Fruit fly (Drosophila melanogaster) whole organism, embryonic: ENCODE results near the gene Zip88E.
A peak's percentile ranks its signal among the peaks of the same experiment; 100 is the strongest.

Source experiments
- CG10274 ChIP-seq: fragments of 200-800 bp; sonication (Bioruptor generic); optimal IDR thresholded peaks from 3 replicates; lab custom pipeline; 2017; ENCODE audit warnings: missing biosample characterization, mild to moderate bottlenecking, missing genetic modification characterization
- CG10654 ChIP-seq: fragments of 200-800 bp; sonication (Bioruptor generic); optimal IDR thresholded peaks from 2 replicates; lab custom pipeline; 2016; ENCODE audit warnings: missing biosample characterization, missing genetic modification characterization
- CG15696 ChIP-seq: fragments of 200-800 bp; sonication (Bioruptor generic); optimal IDR thresholded peaks from 2 replicates; lab custom pipeline; 2019; ENCODE audit warnings: missing biosample characterization, mild to moderate bottlenecking, missing genetic modification characterization, moderate library complexity
- CG1603 ChIP-seq: fragments of 200-800 bp; sonication (Bioruptor generic); optimal IDR thresholded peaks from 2 replicates; lab custom pipeline; 2019; ENCODE audit warnings: missing biosample characterization, mild to moderate bottlenecking, missing genetic modification characterization, moderate library complexity
- CG17359 ChIP-seq: fragments of 200-800 bp; sonication (Bioruptor generic); optimal IDR thresholded peaks from 3 replicates; lab custom pipeline; 2018; ENCODE audit warnings: missing biosample characterization, mild to moderate bottlenecking, missing genetic modification characterization, moderate library complexity
- CG17568 ChIP-seq: fragments of 200-800 bp; sonication (Bioruptor generic); optimal IDR thresholded peaks from 2 replicates; lab custom pipeline; 2018; ENCODE audit warnings: missing biosample characterization, mild to moderate bottlenecking, missing genetic modification characterization, moderate library complexity
- CG17802 ChIP-seq: fragments of 200-800 bp; sonication (Bioruptor generic); optimal IDR thresholded peaks from 2 replicates; lab custom pipeline; 2018; ENCODE audit warnings: missing biosample characterization, mild to moderate bottlenecking, missing genetic modification characterization, moderate library complexity
- CG2120 ChIP-seq: fragments of 200-800 bp; sonication (Bioruptor generic); optimal IDR thresholded peaks from 3 replicates; lab custom pipeline; 2016; ENCODE audit warnings: missing biosample characterization, missing genetic modification characterization
- CG30403 ChIP-seq: fragments of 200-800 bp; sonication (Bioruptor generic); optimal IDR thresholded peaks from 3 replicates; lab custom pipeline; 2016; ENCODE audit warnings: missing biosample characterization, missing genetic modification characterization
- CG31224 ChIP-seq: fragments of 200-800 bp; sonication (Bioruptor generic); IDR thresholded peaks from 2 replicates; pipeline ENCODE4 v1.3.6; 2022; ENCODE audit warnings: missing biosample characterization, missing genetic modification characterization
- CG31441 ChIP-seq: fragments of 200-800 bp; sonication (Bioruptor generic); IDR thresholded peaks from 2 replicates; pipeline ENCODE4 v1.3.6; 2022; ENCODE audit warnings: missing biosample characterization, missing genetic modification characterization
- CG32767 ChIP-seq: fragments of 200-800 bp; sonication (Bioruptor generic); IDR thresholded peaks from 2 replicates; pipeline ENCODE4 v1.3.6; 2022; ENCODE audit warnings: missing biosample characterization, missing genetic modification characterization
- CG34376 ChIP-seq: fragments of 200-800 bp; sonication (Bioruptor generic); optimal IDR thresholded peaks from 2 replicates; lab custom pipeline; 2018; ENCODE audit warnings: missing biosample characterization, mild to moderate bottlenecking, missing genetic modification characterization
- CG4854 ChIP-seq: fragments of 200-800 bp; sonication (Bioruptor generic); optimal IDR thresholded peaks from 2 replicates; lab custom pipeline; 2016; ENCODE audit warnings: missing biosample characterization, missing genetic modification characterization, inconsistent platforms
- CG7271 ChIP-seq: fragments of 200-800 bp; sonication (Bioruptor generic); optimal IDR thresholded peaks from 2 replicates; lab custom pipeline; 2018; ENCODE audit warnings: missing biosample characterization, mild to moderate bottlenecking, missing genetic modification characterization, moderate library complexity
- CG8359 ChIP-seq: fragments of 200-800 bp; sonication (Bioruptor generic); optimal IDR thresholded peaks from 2 replicates; lab custom pipeline; 2017; ENCODE audit warnings: missing biosample characterization, mild to moderate bottlenecking, missing genetic modification characterization, borderline replicate concordance
- CG9437 ChIP-seq: fragments of 200-800 bp; sonication (Bioruptor generic); optimal IDR thresholded peaks from 2 replicates; lab custom pipeline; 2018; ENCODE audit warnings: missing biosample characterization, mild to moderate bottlenecking, missing genetic modification characterization
- CG9817 ChIP-seq: fragments of 200-800 bp; sonication (Bioruptor generic); optimal IDR thresholded peaks from 2 replicates; lab custom pipeline; 2018; ENCODE audit warnings: missing biosample characterization, mild to moderate bottlenecking, missing genetic modification characterization, moderate library complexity
- CoRest ChIP-seq: fragments of 200-800 bp; sonication (Bioruptor generic); optimal IDR thresholded peaks from 3 replicates; lab custom pipeline; 2018; ENCODE audit warnings: missing biosample characterization, mild to moderate bottlenecking, missing genetic modification characterization, moderate library complexity
- D ChIP-seq, 2 experiments: fragments of 200-800 bp in 1 of 2; fragments of >200 bp in 1 of 2; sonication (Bioruptor generic) in 1 of 2; optimal IDR thresholded peaks; 2 replicates in 1 of 2; 3 replicates in 1 of 2; lab custom pipeline; 2017; ENCODE audit warnings: mild to moderate bottlenecking in 1 of 2, missing biosample characterization in 1 of 2, missing genetic modification characterization in 1 of 2, missing genetic modification reagents in 1 of 2
- D19B ChIP-seq: fragments of 200-800 bp; sonication (Bioruptor generic); optimal IDR thresholded peaks from 2 replicates; lab custom pipeline; 2017; ENCODE audit warnings: missing biosample characterization, mild to moderate bottlenecking, missing genetic modification characterization
- E2f2 ChIP-seq: fragments of 200-800 bp; sonication (Bioruptor generic); IDR thresholded peaks from 2 replicates; pipeline ENCODE4 v1.3.6; 2022; ENCODE audit warnings: missing biosample characterization, missing genetic modification characterization
- Ets65A ChIP-seq: fragments of 200-800 bp; sonication (Bioruptor generic); peaks from one replicate; lab custom pipeline; 2016; ENCODE audit warnings: missing biosample characterization, missing genetic modification characterization
- Fer2 ChIP-seq: fragments of 200-800 bp; sonication (Bioruptor generic); optimal IDR thresholded peaks from 2 replicates; lab custom pipeline; 2018; ENCODE audit warnings: missing biosample characterization, mild to moderate bottlenecking, missing genetic modification characterization, moderate library complexity
- HLH54F ChIP-seq: fragments of 200-800 bp; sonication (Bioruptor generic); optimal IDR thresholded peaks from 3 replicates; lab custom pipeline; 2016; ENCODE audit warnings: missing biosample characterization, missing genetic modification characterization
- Hmr ChIP-seq: fragments of 200-800 bp; sonication (Bioruptor generic); optimal IDR thresholded peaks from 3 replicates; lab custom pipeline; 2017; ENCODE audit warnings: mild to moderate bottlenecking, missing biosample characterization, missing genetic modification reagents, missing genetic modification characterization
- Hr3 ChIP-seq: fragments of 200-800 bp; sonication (Bioruptor generic); optimal IDR thresholded peaks from 3 replicates; lab custom pipeline; 2016; ENCODE audit warnings: missing biosample characterization, missing genetic modification characterization
- Ptx1 ChIP-seq: fragments of 200-800 bp; sonication (Bioruptor generic); IDR thresholded peaks from 2 replicates; pipeline ENCODE4 v1.3.6; 2022; ENCODE audit warnings: missing biosample characterization, missing genetic modification characterization
- Six4 ChIP-seq: fragments of 200-800 bp; sonication (Bioruptor generic); optimal IDR thresholded peaks from 2 replicates; lab custom pipeline; 2016; ENCODE audit warnings: missing biosample characterization, missing genetic modification characterization
- Spps ChIP-seq: fragments of 200-800 bp; sonication (Bioruptor generic); optimal IDR thresholded peaks from 2 replicates; lab custom pipeline; 2018; ENCODE audit warnings: missing biosample characterization, mild to moderate bottlenecking, missing genetic modification characterization
- TFAM ChIP-seq: fragments of 200-800 bp; sonication (Bioruptor generic); optimal IDR thresholded peaks from 2 replicates; lab custom pipeline; 2017; ENCODE audit warnings: missing biosample characterization, missing genetic modification characterization, inconsistent platforms
- Tbp ChIP-seq: fragments of >200 bp; optimal IDR thresholded peaks from 2 replicates; lab custom pipeline; 2018; ENCODE audit warnings: missing biosample characterization, missing genetic modification characterization
- ase ChIP-seq: fragments of 200-800 bp; sonication (Bioruptor generic); IDR thresholded peaks from 3 replicates; pipeline ENCODE4 v1.3.6; 2022; ENCODE audit warnings: missing biosample characterization, missing genetic modification characterization
- az2 ChIP-seq: fragments of 200-800 bp; sonication (Bioruptor generic); optimal IDR thresholded peaks from 3 replicates; lab custom pipeline; 2016; ENCODE audit warnings: missing biosample characterization, missing genetic modification characterization
- bigmax ChIP-seq: fragments of 200-800 bp; sonication (Bioruptor generic); optimal IDR thresholded peaks from 2 replicates; lab custom pipeline; 2018; ENCODE audit warnings: missing biosample characterization, mild to moderate bottlenecking, missing genetic modification characterization
- ci ChIP-seq: fragments of 200-800 bp; sonication (Bioruptor generic); IDR thresholded peaks from 3 replicates; pipeline ENCODE4 v1.3.6; 2022; ENCODE audit warnings: missing biosample characterization, missing genetic modification characterization
- crp ChIP-seq, 2 experiments: fragments of 200-800 bp; sonication (Bioruptor generic); optimal IDR thresholded peaks; 2 replicates in 1 of 2; 3 replicates in 1 of 2; lab custom pipeline; 2017; ENCODE audit warnings: missing biosample characterization in 2 of 2, missing genetic modification characterization in 2 of 2, mild to moderate bottlenecking in 1 of 2, moderate library complexity in 1 of 2
- exex ChIP-seq: fragments of 200-800 bp; sonication (Bioruptor generic); optimal IDR thresholded peaks from 4 replicates; lab custom pipeline; 2018; ENCODE audit warnings: missing biosample characterization, mild to moderate bottlenecking, missing genetic modification characterization, moderate library complexity
- kay ChIP-seq: fragments of 200-800 bp; sonication (Bioruptor generic); optimal IDR thresholded peaks from 2 replicates; lab custom pipeline; 2016; ENCODE audit warnings: missing biosample characterization, missing genetic modification characterization
- nau ChIP-seq: fragments of 200-800 bp; sonication (Bioruptor generic); optimal IDR thresholded peaks from 3 replicates; lab custom pipeline; 2017; ENCODE audit warnings: missing biosample characterization, mild to moderate bottlenecking, missing genetic modification characterization, missing genetic modification reagents
- nmo ChIP-seq: fragments of 200-800 bp; sonication (Bioruptor generic); optimal IDR thresholded peaks from 2 replicates; lab custom pipeline; 2018; ENCODE audit warnings: missing biosample characterization, mild to moderate bottlenecking, missing genetic modification characterization, moderate library complexity
- otp ChIP-seq: fragments of 200-800 bp; sonication (Bioruptor generic); IDR thresholded peaks from 3 replicates; pipeline ENCODE4, ENCODE4 v1.3.6; 2022; ENCODE audit warnings: missing biosample characterization, missing genetic modification characterization
- pan ChIP-seq, 4 experiments: fragments of >200 bp in 3 of 4; fragments of 200-800 bp in 1 of 4; sonication (Bioruptor generic) in 1 of 4; optimal IDR thresholded peaks in 3 of 4; IDR thresholded peaks in 1 of 4; 2 replicates each; pipeline versions ENCODE4 v1.3.6 to Lab custom; 2017 to 2022; ENCODE audit warnings: missing biosample characterization in 2 of 4, missing genetic modification characterization in 2 of 4, mixed read lengths in 1 of 4
- salm ChIP-seq: fragments of 200-800 bp; sonication (Bioruptor generic); optimal IDR thresholded peaks from 2 replicates; lab custom pipeline; 2018; ENCODE audit warnings: missing biosample characterization, mild to moderate bottlenecking, missing genetic modification characterization
- sens ChIP-seq: fragments of 200-800 bp; sonication (Bioruptor generic); peaks from one replicate; lab custom pipeline; 2016; ENCODE audit warnings: missing biosample characterization, missing genetic modification characterization
- yki ChIP-seq: fragments of >200 bp; optimal IDR thresholded peaks from 3 replicates; lab custom pipeline; 2018
- zf30C ChIP-seq: fragments of 200-800 bp; sonication (Bioruptor generic); optimal IDR thresholded peaks from 3 replicates; lab custom pipeline; 2018; ENCODE audit warnings: missing biosample characterization, mild to moderate bottlenecking, missing genetic modification characterization

Zip88E gene

dm6 chr3R:15280619-15281334, 12.3 kb downstream of the Zip88E start (continued):
- peak; percentile 40 for TF ChIP-seq CG9817 (tag; lab: Kevin White, UChicago)
- no peak for TF ChIP-seq CG10274 (GFP tag; lab: Kevin White, UChicago)
- TF ChIP-seq TFAM (GFP tag; lab: Kevin White, UChicago) = no peak
- peak in 1 of 2 experiments; percentile 2 for TF ChIP-seq crp (GFP tag; optimal IDR thresholded peaks at IDR 0.05; lab: Kevin White, UChicago)
- TF ChIP-seq nmo (GFP tag; lab: Kevin White, UChicago) = peak; percentile 90
- peak; percentile 8 for TF ChIP-seq D19B (GFP tag; lab: Kevin White, UChicago)
- no peak for TF ChIP-seq pan (optimal IDR thresholded peaks at IDR 0.05; lab: Kevin White, UChicago)
- peak in 1 of 2 experiments; percentile 12 for TF ChIP-seq pan (GFP tag; optimal IDR thresholded peaks at IDR 0.05 in 1 of 2, IDR thresholded peaks at IDR 0.05 in 1 of 2)
- TF ChIP-seq Ets65A (GFP tag; lab: Kevin White, UChicago) = peak; percentile 73
- TF ChIP-seq CG9437 (GFP tag; lab: Kevin White, UChicago) = peak; percentile 77
- TF ChIP-seq CoRest (tag; lab: Kevin White, UChicago) = peak; percentile 88
- peak; percentile 16 for TF ChIP-seq CG7271 (tag; lab: Kevin White, UChicago)
- peak; percentile 32 for TF ChIP-seq CG2120 (GFP tag; lab: Kevin White, UChicago)
- TF ChIP-seq CG31224 = 0 out of 2 replicates have a peak, but pooled peaks have one; percentile 4
- TF ChIP-seq CG15696 (tag; lab: Kevin White, UChicago) = peak; percentile 54
- peak; percentile 44 for TF ChIP-seq Spps (tag; lab: Kevin White, UChicago)
- peak; percentile 12 for TF ChIP-seq CG1603 (tag; lab: Kevin White, UChicago)
- TF ChIP-seq az2 (GFP tag; lab: Kevin White, UChicago) = peak; percentile 79
- TF ChIP-seq CG32767 (GFP tag; lab: Robert Waterston, UW) = peak; percentile 40; the same call in 1 of the 2 replicates
- peak; percentile 59 for TF ChIP-seq CG10654 (GFP tag; lab: Kevin White, UChicago)
- peak; percentile 74 for TF ChIP-seq Six4 (GFP tag; lab: Kevin White, UChicago)
- TF ChIP-seq Fer2 (tag; lab: Kevin White, UChicago) = no peak
- TF ChIP-seq Tbp (GFP tag; lab: Kevin White, UChicago) = no peak
- peak; percentile 31 for TF ChIP-seq salm (tag; lab: Kevin White, UChicago)
- no peak for TF ChIP-seq CG34376 (GFP tag; lab: Kevin White, UChicago)
- TF ChIP-seq Hmr (GFP tag; lab: Kevin White, UChicago) = peak; percentile 50
- TF ChIP-seq bigmax (GFP tag; lab: Kevin White, UChicago) = no peak
- TF ChIP-seq CG17359 (tag; lab: Kevin White, UChicago) = peak; percentile 48
- TF ChIP-seq CG4854 (GFP tag; lab: Kevin White, UChicago) = no peak
- TF ChIP-seq CG17568 (GFP tag; lab: Kevin White, UChicago) = no peak
- peak; percentile 61 for TF ChIP-seq zf30C
- TF ChIP-seq ase (GFP tag; lab: Robert Waterston, UW) = no peak
- no peak for TF ChIP-seq HLH54F (GFP tag; lab: Kevin White, UChicago)
- peak; percentile 19 for TF ChIP-seq kay (GFP tag; lab: Kevin White, UChicago)
- TF ChIP-seq nau (GFP tag; lab: Kevin White, UChicago) = peak; percentile 15
- TF ChIP-seq Hr3 = peak; percentile 83
- no peak for TF ChIP-seq D (optimal IDR thresholded peaks at IDR 0.05; lab: Kevin White, UChicago)
- TF ChIP-seq D (GFP tag; optimal IDR thresholded peaks at IDR 0.05; lab: Kevin White, UChicago) = peak; percentile 82
- TF ChIP-seq sens = peak; percentile 91
- TF ChIP-seq otp = no peak
- TF ChIP-seq Ptx1 (GFP tag; lab: Robert Waterston, UW) = peak; percentile 43; the same call in 1 of the 2 replicates
- TF ChIP-seq ci (GFP tag; lab: Robert Waterston, UW) = 0 out of 3 replicates have a peak, but pooled peaks have one; percentile 33
- peak; percentile 86 for TF ChIP-seq CG31441 (GFP tag; lab: Robert Waterston, UW)
- TF ChIP-seq yki (lab: Kevin White, UChicago) = peak; percentile 14
- TF ChIP-seq CG17802 = peak; percentile 7
- peak; percentile 12 for TF ChIP-seq exex (tag; lab: Kevin White, UChicago)
- TF ChIP-seq E2f2 (GFP tag; lab: Robert Waterston, UW) = peak; percentile 38; the same call in 1 of the 2 replicates
- peak; percentile 83 for TF ChIP-seq CG30403
- TF ChIP-seq CG8359 (GFP tag; lab: Kevin White, UChicago) = peak; percentile 61
